Worm (Caenorhabditis elegans) whole organism, L4/young adult: ENCODE data around the gene F55F1.2.

Experiments used
- W03F9.2 ChIP-seq: fragments of 150-350 bp; optimal IDR thresholded peaks from 2 replicates; lab custom pipeline; 2014; ENCODE audit warnings: missing biosample characterization, missing genetic modification characterization
- him-1 ChIP-seq: sonication (generic microtip); optimal IDR thresholded peaks from 2 replicates; lab custom pipeline; 2016; ENCODE audit warnings: missing genotype, missing genetic modification reagents, missing genetic modification characterization, missing compliant biosample characterization

DNA sequence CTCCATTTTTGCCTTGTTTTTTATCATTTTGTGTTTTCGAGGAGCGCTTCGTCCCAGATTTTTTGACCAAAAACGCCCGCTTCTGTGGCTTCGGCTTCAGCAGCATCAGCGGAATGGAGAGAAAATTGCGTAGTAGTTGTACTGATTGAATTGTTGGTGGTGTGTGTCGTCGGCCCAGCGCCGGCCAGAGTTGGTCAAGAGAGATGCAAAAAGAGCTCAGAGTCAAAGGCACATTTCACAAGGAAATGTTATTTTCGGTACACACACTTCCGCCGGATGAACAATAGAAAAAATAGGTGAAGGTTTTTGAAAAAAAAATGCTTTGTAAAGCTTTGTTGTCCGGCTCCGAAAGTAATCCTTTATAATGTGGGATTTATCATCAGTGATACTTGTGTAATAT is 42.2 kb downstream of the F55F1.2 start:
- TF ChIP-seq him-1 (tag; lab: Kevin White, UChicago) (no peak), W03F9.2 (no peak)
